Worm (Caenorhabditis elegans) whole organism, L4 larva: ENCODE measurements around the gene T21C12.8.
A peak's percentile ranks its signal among the peaks of the same experiment; 100 is the strongest.

Experiments used
- F49E8.2 ChIP-seq: sonication (generic microtip); optimal IDR thresholded peaks from 2 replicates; lab custom pipeline; 2016; ENCODE audit warnings: missing compliant biosample characterization, mild to moderate bottlenecking, missing genetic modification characterization, borderline replicate concordance
- ces-1 ChIP-seq: fragments of 150-350 bp; sonication (generic microtip); optimal IDR thresholded peaks from 4 replicates; lab custom pipeline; 2014; ENCODE audit warnings: missing biosample characterization, missing genetic modification reagents, missing genetic modification characterization
- dpl-1 ChIP-seq: fragments of 150-350 bp; optimal IDR thresholded peaks from 2 replicates; lab custom pipeline; 2014; ENCODE audit warnings: missing biosample characterization, missing genetic modification reagents, missing genetic modification characterization
- lir-3 ChIP-seq: sonication (generic microtip); optimal IDR thresholded peaks from 2 replicates; lab custom pipeline; 2016; ENCODE audit warnings: mild to moderate bottlenecking, missing genetic modification characterization, missing compliant biosample characterization

DNA sequence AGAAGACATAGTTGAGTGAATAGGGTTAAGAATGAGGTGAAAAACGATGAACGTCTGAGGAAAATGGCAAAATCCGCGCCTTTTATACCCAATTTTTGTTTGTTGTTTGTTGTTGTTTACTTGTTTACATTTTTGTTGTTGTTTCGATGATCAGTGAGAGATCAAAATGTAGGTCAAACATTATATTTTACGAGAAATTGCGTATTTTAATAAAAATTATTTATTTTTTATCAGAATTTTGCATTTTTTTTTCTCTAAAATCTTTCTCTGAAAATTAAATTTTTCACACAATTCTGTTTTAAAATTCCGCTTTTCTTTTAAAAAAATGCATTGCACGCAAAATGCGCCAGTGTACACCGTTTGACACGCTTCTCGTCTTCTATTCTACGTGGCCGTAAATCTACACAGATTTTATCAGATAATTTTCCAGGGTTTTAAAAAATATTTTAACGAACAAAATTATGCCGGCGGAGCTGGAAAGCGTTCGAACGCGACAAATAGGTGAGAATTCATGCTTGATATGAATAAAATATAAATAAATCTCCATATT, 46.1 kb downstream of the T21C12.8 start, which contains the start of the genes sip-1 and sly-1:
- no peak for TF ChIP-seq F49E8.2
- peak; percentile 94 for TF ChIP-seq dpl-1 (GFP tag; lab: Kevin White, UChicago)
- no peak for TF ChIP-seq lir-3 (tag; lab: Kevin White, UChicago)
- TF ChIP-seq ces-1, result no peak
